Fruit fly (Drosophila melanogaster) whole organism, embryonic: ENCODE measurements around the gene CG7906.

Experiments used
- Ada2b ChIP-seq: fragments of 200-800 bp; sonication (Bioruptor generic); IDR thresholded peaks from 2 replicates; pipeline ENCODE4 v1.3.6; 2022; ENCODE audit warnings: missing biosample characterization, missing genetic modification characterization
- Asciz ChIP-seq: fragments of 200-800 bp; sonication (Bioruptor generic); optimal IDR thresholded peaks from 2 replicates; lab custom pipeline; 2017; ENCODE audit warnings: missing biosample characterization, mild to moderate bottlenecking, missing genetic modification characterization, missing genetic modification reagents
- CG10274 ChIP-seq: fragments of 200-800 bp; sonication (Bioruptor generic); optimal IDR thresholded peaks from 3 replicates; lab custom pipeline; 2017; ENCODE audit warnings: missing biosample characterization, mild to moderate bottlenecking, missing genetic modification characterization
- CG10462 ChIP-seq: fragments of 200-800 bp; sonication (Bioruptor generic); optimal IDR thresholded peaks from 2 replicates; lab custom pipeline; 2016; ENCODE audit warnings: missing biosample characterization, missing genetic modification characterization
- CG1647 ChIP-seq: fragments of 200-800 bp; sonication (Bioruptor generic); optimal IDR thresholded peaks from 3 replicates; lab custom pipeline; 2016; ENCODE audit warnings: missing biosample characterization, missing genetic modification characterization
- CG16779 ChIP-seq: fragments of 200-800 bp; sonication (Bioruptor generic); IDR thresholded peaks from 2 replicates; pipeline ENCODE4 v1.3.6; 2022; ENCODE audit warnings: missing biosample characterization, missing genetic modification characterization
- CG1792 ChIP-seq: fragments of 200-800 bp; sonication (Bioruptor generic); optimal IDR thresholded peaks from 2 replicates; lab custom pipeline; 2016; ENCODE audit warnings: missing biosample characterization, missing genetic modification characterization
- CG2199 ChIP-seq: fragments of 200-800 bp; sonication (Bioruptor generic); IDR thresholded peaks from 3 replicates; pipeline ENCODE4 v1.3.6; 2022; ENCODE audit warnings: missing biosample characterization, missing genetic modification characterization
- CG2202 ChIP-seq: fragments of 200-800 bp; sonication (Bioruptor generic); optimal IDR thresholded peaks from 2 replicates; lab custom pipeline; 2018; ENCODE audit warnings: missing biosample characterization, mild to moderate bottlenecking, missing genetic modification characterization
- CG34224 ChIP-seq: fragments of 200-800 bp; sonication (Bioruptor generic); IDR thresholded peaks from 3 replicates; pipeline ENCODE4 v1.3.6; 2022; ENCODE audit warnings: missing biosample characterization, missing genetic modification characterization; ENCODE audit not compliant: partially characterized antibody
- CG34376 ChIP-seq: fragments of 200-800 bp; sonication (Bioruptor generic); optimal IDR thresholded peaks from 2 replicates; lab custom pipeline; 2018; ENCODE audit warnings: missing biosample characterization, mild to moderate bottlenecking, missing genetic modification characterization
- CG6689 ChIP-seq: fragments of 200-800 bp; sonication (Bioruptor generic); IDR thresholded peaks from 2 replicates; pipeline ENCODE4 v1.3.6; 2022; ENCODE audit warnings: missing biosample characterization, missing genetic modification characterization
- CG7786 ChIP-seq: fragments of 200-800 bp; sonication (Bioruptor generic); optimal IDR thresholded peaks from 2 replicates; lab custom pipeline; 2016; ENCODE audit warnings: missing biosample characterization, missing genetic modification characterization
- CG7839 ChIP-seq: fragments of 200-800 bp; sonication (Bioruptor generic); optimal IDR thresholded peaks from 3 replicates; lab custom pipeline; 2018; ENCODE audit warnings: missing biosample characterization, mild to moderate bottlenecking, missing genetic modification characterization, moderate library complexity
- CG9727 ChIP-seq: fragments of 200-800 bp; sonication (Bioruptor generic); optimal IDR thresholded peaks from 3 replicates; lab custom pipeline; 2017; ENCODE audit warnings: missing biosample characterization, mild to moderate bottlenecking, missing genetic modification characterization
- D ChIP-seq, 2 experiments: fragments of 200-800 bp in 1 of 2; fragments of >200 bp in 1 of 2; sonication (Bioruptor generic) in 1 of 2; optimal IDR thresholded peaks; 2 replicates in 1 of 2; 3 replicates in 1 of 2; lab custom pipeline; 2017; ENCODE audit warnings: mild to moderate bottlenecking in 1 of 2, missing biosample characterization in 1 of 2, missing genetic modification characterization in 1 of 2, missing genetic modification reagents in 1 of 2
- Dref ChIP-seq: fragments of 200-800 bp; sonication (Bioruptor generic); IDR thresholded peaks from 2 replicates; pipeline ENCODE4 v1.3.6; 2022; ENCODE audit warnings: missing biosample characterization, missing genetic modification characterization
- ERR ChIP-seq: fragments of 200-800 bp; sonication (Bioruptor generic); optimal IDR thresholded peaks from 2 replicates; lab custom pipeline; 2016; ENCODE audit warnings: missing biosample characterization, missing genetic modification characterization
- Eip74EF ChIP-seq, 2 experiments: fragments of 200-800 bp in 1 of 2; fragments of >200 bp in 1 of 2; sonication (Bioruptor generic) in 1 of 2; optimal IDR thresholded peaks; 2 replicates each; lab custom pipeline; 2017 to 2019; ENCODE audit warnings: missing biosample characterization in 2 of 2, missing genetic modification characterization in 2 of 2, mild to moderate bottlenecking in 1 of 2, moderate library complexity in 1 of 2
- Fer3 ChIP-seq: fragments of 200-800 bp; sonication (Bioruptor generic); optimal IDR thresholded peaks from 2 replicates; lab custom pipeline; 2018; ENCODE audit warnings: missing biosample characterization, mild to moderate bottlenecking, missing genetic modification characterization, moderate library complexity
- HLH4C ChIP-seq: fragments of 200-800 bp; sonication (Bioruptor generic); IDR thresholded peaks from 3 replicates; pipeline ENCODE4 v1.3.6; 2022; ENCODE audit warnings: missing biosample characterization, missing genetic modification characterization; ENCODE audit not compliant: partially characterized antibody
- Hey ChIP-seq: fragments of 200-800 bp; sonication (Bioruptor generic); optimal IDR thresholded peaks from 3 replicates; lab custom pipeline; 2018; ENCODE audit warnings: missing biosample characterization, mild to moderate bottlenecking, missing genetic modification characterization
- Hmr ChIP-seq: fragments of 200-800 bp; sonication (Bioruptor generic); optimal IDR thresholded peaks from 3 replicates; lab custom pipeline; 2017; ENCODE audit warnings: mild to moderate bottlenecking, missing biosample characterization, missing genetic modification reagents, missing genetic modification characterization
- Hr51 ChIP-seq, 2 experiments: fragments of 200-800 bp; sonication (Bioruptor generic); optimal IDR thresholded peaks; 2 replicates in 1 of 2; 3 replicates in 1 of 2; lab custom pipeline; 2016 to 2018; ENCODE audit warnings: missing biosample characterization in 2 of 2, missing genetic modification characterization in 2 of 2, mild to moderate bottlenecking in 1 of 2, moderate library complexity in 1 of 2
- Mad ChIP-seq: fragments of 200-800 bp; sonication (Bioruptor generic); optimal IDR thresholded peaks from 2 replicates; lab custom pipeline; 2016; ENCODE audit warnings: missing biosample characterization, missing genetic modification characterization
- Neu2 ChIP-seq: fragments of 200-800 bp; sonication (Bioruptor generic); optimal IDR thresholded peaks from 3 replicates; lab custom pipeline; 2016; ENCODE audit warnings: missing biosample characterization, missing genetic modification characterization, borderline replicate concordance
- Nf-YA ChIP-seq: fragments of 200-800 bp; sonication (Bioruptor generic); IDR thresholded peaks from 2 replicates; pipeline ENCODE4 v1.3.6; 2022; ENCODE audit warnings: missing biosample characterization, missing genetic modification characterization
- Nf-YB ChIP-seq: fragments of 200-800 bp; sonication (Bioruptor generic); optimal IDR thresholded peaks from 3 replicates; lab custom pipeline; 2019; ENCODE audit warnings: missing biosample characterization, mild to moderate bottlenecking, missing genetic modification characterization, moderate library complexity
- PHDP ChIP-seq: fragments of 200-800 bp; sonication (Bioruptor generic); optimal IDR thresholded peaks from 3 replicates; lab custom pipeline; 2018; ENCODE audit warnings: missing biosample characterization, mild to moderate bottlenecking, missing genetic modification characterization, moderate library complexity
- Sry-β ChIP-seq: fragments of 200-800 bp; sonication (Bioruptor generic); optimal IDR thresholded peaks from 2 replicates; lab custom pipeline; 2018; ENCODE audit warnings: missing biosample characterization, mild to moderate bottlenecking, missing genetic modification characterization, moderate library complexity
- Sry-δ ChIP-seq: fragments of 200-800 bp; sonication (Bioruptor generic); optimal IDR thresholded peaks from 2 replicates; lab custom pipeline; 2016; ENCODE audit warnings: missing biosample characterization, missing genetic modification characterization
- cato ChIP-seq: fragments of 200-800 bp; sonication (Bioruptor generic); optimal IDR thresholded peaks from 2 replicates; lab custom pipeline; 2016; ENCODE audit warnings: missing biosample characterization, missing genetic modification characterization, borderline replicate concordance
- corto ChIP-seq: fragments of 200-800 bp; sonication (Bioruptor generic); optimal IDR thresholded peaks from 2 replicates; lab custom pipeline; 2016; ENCODE audit warnings: missing biosample characterization, mild to moderate bottlenecking, missing genetic modification characterization, moderate library complexity
- crc ChIP-seq: fragments of 200-800 bp; sonication (Bioruptor generic); optimal IDR thresholded peaks from 2 replicates; lab custom pipeline; 2016; ENCODE audit warnings: missing biosample characterization, missing genetic modification characterization
- dysf ChIP-seq: fragments of 200-800 bp; sonication (Bioruptor generic); IDR thresholded peaks from 3 replicates; pipeline ENCODE4 v1.3.6; 2022; ENCODE audit warnings: missing biosample characterization, missing genetic modification characterization
- ewg ChIP-seq: fragments of 200-800 bp; sonication (Bioruptor generic); optimal IDR thresholded peaks from 3 replicates; lab custom pipeline; 2017; ENCODE audit warnings: mild to moderate bottlenecking, missing biosample characterization, missing genetic modification reagents, missing genetic modification characterization
- hbn ChIP-seq: fragments of 200-800 bp; sonication (Bioruptor generic); IDR thresholded peaks from 2 replicates; pipeline ENCODE4 v1.3.6; 2022; ENCODE audit warnings: missing biosample characterization, missing genetic modification characterization; ENCODE audit not compliant: partially characterized antibody
- inv ChIP-seq: fragments of 200-800 bp; sonication (Bioruptor generic); IDR thresholded peaks from 2 replicates; pipeline ENCODE4 v1.3.6; 2022; ENCODE audit warnings: missing biosample characterization, missing genetic modification characterization; ENCODE audit not compliant: partially characterized antibody
- nerfin-2 ChIP-seq: fragments of 200-800 bp; sonication (Bioruptor generic); IDR thresholded peaks from 2 replicates; pipeline ENCODE4 v1.3.6; 2022; ENCODE audit warnings: missing biosample characterization, missing genetic modification characterization; ENCODE audit not compliant: partially characterized antibody
- pb ChIP-seq: fragments of 200-800 bp; sonication (Bioruptor generic); optimal IDR thresholded peaks from 3 replicates; lab custom pipeline; 2016; ENCODE audit warnings: missing biosample characterization, missing genetic modification characterization
- psq ChIP-seq: fragments of 200-800 bp; sonication (Bioruptor generic); optimal IDR thresholded peaks from 2 replicates; lab custom pipeline; 2017; ENCODE audit warnings: missing biosample characterization, missing genetic modification characterization
- shn ChIP-seq: fragments of 200-800 bp; sonication (Bioruptor generic); optimal IDR thresholded peaks from 3 replicates; lab custom pipeline; 2016; ENCODE audit warnings: missing biosample characterization, missing genetic modification characterization
- so ChIP-seq: fragments of 200-800 bp; sonication (Bioruptor generic); IDR thresholded peaks from 3 replicates; pipeline ENCODE4 v1.3.6; 2022; ENCODE audit warnings: missing biosample characterization, missing genetic modification characterization
- tin ChIP-seq: fragments of 200-800 bp; sonication (Bioruptor generic); optimal IDR thresholded peaks from 3 replicates; lab custom pipeline; 2016; ENCODE audit warnings: missing biosample characterization, missing genetic modification characterization
- tll ChIP-seq, 2 experiments: fragments of 200-800 bp in 1 of 2; fragments of >200 bp in 1 of 2; sonication (Bioruptor generic) in 1 of 2; optimal IDR thresholded peaks; 2 replicates each; lab custom pipeline; 2017 to 2019; ENCODE audit warnings: missing biosample characterization in 2 of 2, missing genetic modification characterization in 2 of 2, mild to moderate bottlenecking in 1 of 2, moderate library complexity in 1 of 2
- wek ChIP-seq: fragments of 200-800 bp; sonication (Bioruptor generic); optimal IDR thresholded peaks from 3 replicates; lab custom pipeline; 2018; ENCODE audit warnings: missing biosample characterization, mild to moderate bottlenecking, missing genetic modification characterization, moderate library complexity
- yki ChIP-seq: fragments of >200 bp; optimal IDR thresholded peaks from 3 replicates; lab custom pipeline; 2018

Gene CG7906

DNA sequence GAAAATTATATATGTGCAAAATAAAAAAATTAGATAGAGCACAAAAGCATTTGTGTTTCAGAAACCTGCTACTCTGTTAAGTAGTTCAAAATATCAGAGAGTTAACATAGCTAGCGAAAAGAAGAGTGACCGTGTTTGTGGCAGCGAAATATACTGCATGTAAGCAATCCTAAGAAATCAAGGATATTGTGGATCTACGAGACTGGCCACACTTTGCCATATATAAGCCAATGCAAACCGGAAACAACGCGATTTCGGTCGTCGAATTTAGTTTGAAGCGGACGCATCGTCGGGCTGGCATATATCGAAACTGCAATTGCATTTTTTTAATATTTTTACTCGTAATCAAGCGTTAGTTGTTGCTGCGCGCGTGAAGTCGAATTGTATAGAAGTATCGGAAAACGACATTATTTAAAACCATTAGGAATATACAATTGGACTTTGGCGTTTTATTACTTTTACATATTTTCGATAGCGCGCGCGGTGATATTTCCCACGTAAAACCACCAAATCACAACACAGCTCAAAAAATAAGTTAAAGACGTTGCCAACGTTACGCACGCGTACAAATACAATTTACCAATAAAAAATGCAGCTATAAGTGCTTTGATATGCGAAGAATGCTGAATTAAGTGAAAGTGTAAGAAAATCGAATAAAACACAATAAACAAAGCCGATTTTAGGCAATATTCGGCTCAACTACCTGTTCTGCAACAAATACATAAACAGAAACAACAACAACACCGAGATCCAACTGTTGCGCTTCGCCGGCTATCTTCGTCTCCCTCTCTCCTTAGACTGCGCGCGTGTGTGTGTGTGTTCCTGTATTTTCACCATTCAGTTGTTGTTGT lies 45.6 kb upstream of the CG7906 start, which contains the start of gene nuf (continued):
- 0 out of 3 replicates have a peak, but pooled peaks have one; percentile 52 for TF ChIP-seq HLH4C (GFP tag; lab: Robert Waterston, UW)
- no peak for TF ChIP-seq Hey (tag; lab: Kevin White, UChicago)
- no peak for TF ChIP-seq Neu2 (GFP tag; lab: Kevin White, UChicago)
- TF ChIP-seq pb (GFP tag; lab: Kevin White, UChicago), result peak; percentile 19
- TF ChIP-seq Hmr (GFP tag; lab: Kevin White, UChicago), result peak; percentile 46
- no peak for TF ChIP-seq CG34224 (GFP tag; lab: Robert Waterston, UW)
- no peak for TF ChIP-seq Dref
- TF ChIP-seq cato, result no peak
- peak; percentile 60 for TF ChIP-seq wek (GFP tag; lab: Kevin White, UChicago)
- no peak for TF ChIP-seq yki (lab: Kevin White, UChicago)
- TF ChIP-seq inv, result no peak
- TF ChIP-seq CG10274 (GFP tag; lab: Kevin White, UChicago), result no peak
- no peak for TF ChIP-seq dysf
- no peak for TF ChIP-seq shn (GFP tag; lab: Kevin White, UChicago)
- TF ChIP-seq nerfin-2 (GFP tag; lab: Robert Waterston, UW), result no peak
- TF ChIP-seq CG6689 (GFP tag; lab: Robert Waterston, UW), result no peak
- peak; percentile 71; the same call in 1 of the 3 replicates for TF ChIP-seq CG2199 (GFP tag; lab: Robert Waterston, UW)
- peak; percentile 37 for TF ChIP-seq ewg (GFP tag; lab: Kevin White, UChicago)
- no peak for TF ChIP-seq CG7786 (GFP tag; lab: Kevin White, UChicago)
- TF ChIP-seq crc (GFP tag; lab: Kevin White, UChicago), result no peak
- TF ChIP-seq Asciz (GFP tag; lab: Kevin White, UChicago), result no peak
- TF ChIP-seq so (GFP tag; lab: Robert Waterston, UW), result peak; percentile 20; the same call in 1 of the 3 replicates
- TF ChIP-seq Mad (GFP tag; lab: Kevin White, UChicago), result peak; percentile 25
- peak; percentile 93 for TF ChIP-seq CG34376 (GFP tag; lab: Kevin White, UChicago)
- TF ChIP-seq CG7839 (tag; lab: Kevin White, UChicago), result peak; percentile 23
- TF ChIP-seq PHDP (tag; lab: Kevin White, UChicago), result peak; percentile 51
- TF ChIP-seq Nf-YA (GFP tag; lab: Robert Waterston, UW), result no peak; the same call in 1 of the 2 replicates
- no peak for TF ChIP-seq tll (GFP tag; optimal IDR thresholded peaks at IDR 0.05; lab: Kevin White, UChicago)
- TF ChIP-seq CG16779, result peak; percentile 21; the same call in 1 of the 2 replicates
- no peak for TF ChIP-seq CG1792 (GFP tag; lab: Kevin White, UChicago)
- TF ChIP-seq corto (GFP tag; lab: Kevin White, UChicago), result no peak
- TF ChIP-seq CG9727, result peak; percentile 49
- peak in 1 of 2 experiments; percentile 83 for TF ChIP-seq Eip74EF (GFP tag; optimal IDR thresholded peaks at IDR 0.05; lab: Kevin White, UChicago)
- TF ChIP-seq D (optimal IDR thresholded peaks at IDR 0.05; lab: Kevin White, UChicago), result no peak
- TF ChIP-seq D (GFP tag; optimal IDR thresholded peaks at IDR 0.05; lab: Kevin White, UChicago), result peak; percentile 27
- no peak for TF ChIP-seq Sry-δ (GFP tag; lab: Kevin White, UChicago)
- peak in 1 of 2 experiments; percentile 11 for TF ChIP-seq Hr51 (GFP tag; optimal IDR thresholded peaks at IDR 0.05; lab: Kevin White, UChicago)
- no peak for TF ChIP-seq psq
- TF ChIP-seq tin, result no peak
- peak; percentile 39 for TF ChIP-seq Fer3 (tag; lab: Kevin White, UChicago)
- TF ChIP-seq CG1647 (GFP tag; lab: Kevin White, UChicago), result no peak
- TF ChIP-seq Nf-YB (GFP tag; lab: Kevin White, UChicago), result peak; percentile 26
- peak; percentile 25 for TF ChIP-seq CG2202
- 0 out of 2 replicates have a peak, but pooled peaks have one; percentile 12 for TF ChIP-seq Ada2b (GFP tag; lab: Robert Waterston, UW)
- TF ChIP-seq CG10462 (GFP tag; lab: Kevin White, UChicago), result no peak
- no peak for TF ChIP-seq ERR (GFP tag; lab: Kevin White, UChicago)
- TF ChIP-seq Sry-β (GFP tag; lab: Kevin White, UChicago), result no peak
- no peak for TF ChIP-seq hbn (GFP tag; lab: Robert Waterston, UW)
